Fruit fly (Drosophila melanogaster): ENCODE results near the gene CG46515.
"Not testable (repeated sequence)": the region's sequence is repeated elsewhere in the genome, so short reads cannot be mapped to it uniquely, and the experiment has no call there.

CG46515 gene

dm6 chrX:22201883-22202282 lies at the start of gene CG46515:
CG46515 (plus strand) TSS chrX:22202183.
- not testable (repeated sequence) for TF ChIP-seq CG17801 (GFP tag; optimal IDR thresholded peaks at IDR 0.05; ENCODE audit: partially characterized antibody)

dm6 chrX:22152542-22152941 lies 49.4 kb upstream of the CG46515 start, which contains the start of gene CG46505:
CG46505 (plus strand) TSS chrX:22152842.
- not testable (repeated sequence) for TF ChIP-seq CG17801 (GFP tag; optimal IDR thresholded peaks at IDR 0.05; ENCODE audit: partially characterized antibody)

- not testable (repeated sequence) for TF ChIP-seq CG17801 (GFP tag; optimal IDR thresholded peaks at IDR 0.05; ENCODE audit: partially characterized antibody)
Observed at dm6 chrX:22157587-22157986, 44.4 kb upstream of the CG46515 start, which contains the start of gene CG46506. CG46506 (plus strand) TSS chrX:22157887.

dm6 chrX:22162623-22163022 lies 39.4 kb upstream of the CG46515 start, which contains the start of gene CG46507:
CG46507 (plus strand) TSS chrX:22162923.
- TF ChIP-seq CG17801 (GFP tag; optimal IDR thresholded peaks at IDR 0.05; ENCODE audit: partially characterized antibody): not testable (repeated sequence)

dm6 chrX:22167355-22167754 lies 34.6 kb upstream of the CG46515 start, which contains the start of gene CG46508:
CG46508 (plus strand) TSS chrX:22167655.
- TF ChIP-seq CG17801 (GFP tag; optimal IDR thresholded peaks at IDR 0.05; ENCODE audit: partially characterized antibody): not testable (repeated sequence)

- TF ChIP-seq CG17801 (GFP tag; optimal IDR thresholded peaks at IDR 0.05; ENCODE audit: partially characterized antibody): not testable (repeated sequence)
Observed at dm6 chrX:22172341-22172740, 29.6 kb upstream of the CG46515 start, which contains the start of gene CG46509. CG46509 (plus strand) TSS chrX:22172641.

- TF ChIP-seq CG17801 (GFP tag; optimal IDR thresholded peaks at IDR 0.05; ENCODE audit: partially characterized antibody): not testable (repeated sequence)
Observed at dm6 chrX:22177205-22177604, 24.8 kb upstream of the CG46515 start, which contains the start of gene CG46510. CG46510 (plus strand) TSS chrX:22177505.

- TF ChIP-seq CG17801 (GFP tag; optimal IDR thresholded peaks at IDR 0.05; ENCODE audit: partially characterized antibody): not testable (repeated sequence)
Observed at dm6 chrX:22182193-22182592, 19.8 kb upstream of the CG46515 start, which contains the start of gene CG46511. CG46511 (plus strand) TSS chrX:22182493.

dm6 chrX:22187070-22187469 lies 14.9 kb upstream of the CG46515 start, which contains the start of gene CG46512:
CG46512 (plus strand) TSS chrX:22187370.
- not testable (repeated sequence) for TF ChIP-seq CG17801 (GFP tag; optimal IDR thresholded peaks at IDR 0.05; ENCODE audit: partially characterized antibody)

dm6 chrX:22191973-22192372 lies 10.0 kb upstream of the CG46515 start, which contains the start of gene CG46513:
CG46513 (plus strand) TSS chrX:22192273.
- not testable (repeated sequence) for TF ChIP-seq CG17801 (GFP tag; optimal IDR thresholded peaks at IDR 0.05; ENCODE audit: partially characterized antibody)

- TF ChIP-seq CG17801 (GFP tag; optimal IDR thresholded peaks at IDR 0.05; ENCODE audit: partially characterized antibody): not testable (repeated sequence)
Observed at dm6 chrX:22196874-22197273, 5.1 kb upstream of the CG46515 start, which contains the start of gene CG46514. CG46514 (plus strand) TSS chrX:22197174.

dm6 chrX:22212028-22212427 lies 10.0 kb downstream of the CG46515 start, which contains the start of gene CG46516:
CG46516 (plus strand) TSS chrX:22212328.
- not testable (repeated sequence) for TF ChIP-seq CG17801 (GFP tag; optimal IDR thresholded peaks at IDR 0.05; ENCODE audit: partially characterized antibody)

dm6 chrX:22217079-22217478 lies 15.1 kb downstream of the CG46515 start, which contains the start of gene CG46517:
CG46517 (plus strand) TSS chrX:22217379.
- TF ChIP-seq CG17801 (GFP tag; optimal IDR thresholded peaks at IDR 0.05; ENCODE audit: partially characterized antibody): not testable (repeated sequence)

- TF ChIP-seq CG17801 (GFP tag; optimal IDR thresholded peaks at IDR 0.05; ENCODE audit: partially characterized antibody): not testable (repeated sequence)
Observed at dm6 chrX:22226273-22226672, 24.3 kb downstream of the CG46515 start, which contains the start of gene CG46518. CG46518 (plus strand) TSS chrX:22226573.

- TF ChIP-seq CG17801 (GFP tag; optimal IDR thresholded peaks at IDR 0.05; ENCODE audit: partially characterized antibody): not testable (repeated sequence)
Observed at dm6 chrX:22231270-22231669, 29.3 kb downstream of the CG46515 start, which contains the start of gene CG46519. CG46519 (plus strand) TSS chrX:22231570.

- TF ChIP-seq CG17801 (GFP tag; optimal IDR thresholded peaks at IDR 0.05; ENCODE audit: partially characterized antibody): not testable (repeated sequence)
Observed at dm6 chrX:22236265-22236664, 34.3 kb downstream of the CG46515 start, which contains the start of gene CG46520. CG46520 (plus strand) TSS chrX:22236565.

Data from ovary, adult (tissue).